Fruit fly (Drosophila melanogaster): Measurements from ENCODE around the gene Arr2.

The Arr2 gene

DNA sequence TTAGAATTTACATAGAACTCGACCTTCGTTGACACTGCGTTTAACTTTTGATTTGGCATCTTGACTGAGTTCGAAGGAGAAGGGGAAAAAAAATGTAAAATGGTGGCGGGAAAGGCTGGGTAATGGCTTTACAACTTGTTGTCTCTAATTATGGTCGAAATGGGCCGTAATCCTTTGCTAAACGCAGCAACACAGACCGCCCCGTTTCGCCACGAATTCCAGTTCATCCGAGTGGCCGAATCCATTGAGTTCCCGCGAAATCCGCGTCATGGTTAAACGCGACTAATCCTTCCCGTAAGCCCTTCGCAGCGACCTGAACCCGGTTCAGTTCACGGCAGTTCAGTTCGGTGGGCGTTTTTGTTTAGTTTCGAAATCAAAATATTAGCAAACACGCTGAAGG is 17.4 kb upstream of the Arr2 start:
- TF ChIP-seq Ets65A (GFP tag) (peak; percentile 4), tll (GFP tag; optimal IDR thresholded peaks at IDR 0.05) (peak in 1 of 2 experiments; percentile 87), HLHmδ (GFP tag; optimal IDR thresholded peaks at IDR 0.05) (no peak), crc (GFP tag; optimal IDR thresholded peaks at IDR 0.05) (no peak), CG15479 (GFP tag; optimal IDR thresholded peaks at IDR 0.05) (peak; percentile 27), zen (tag; optimal IDR thresholded peaks at IDR 0.05) (peak; percentile 72), Vsx1 (GFP tag; optimal IDR thresholded peaks at IDR 0.05) (no peak), cad (GFP tag; optimal IDR thresholded peaks at IDR 0.05) (peak; percentile 25)

DNA sequence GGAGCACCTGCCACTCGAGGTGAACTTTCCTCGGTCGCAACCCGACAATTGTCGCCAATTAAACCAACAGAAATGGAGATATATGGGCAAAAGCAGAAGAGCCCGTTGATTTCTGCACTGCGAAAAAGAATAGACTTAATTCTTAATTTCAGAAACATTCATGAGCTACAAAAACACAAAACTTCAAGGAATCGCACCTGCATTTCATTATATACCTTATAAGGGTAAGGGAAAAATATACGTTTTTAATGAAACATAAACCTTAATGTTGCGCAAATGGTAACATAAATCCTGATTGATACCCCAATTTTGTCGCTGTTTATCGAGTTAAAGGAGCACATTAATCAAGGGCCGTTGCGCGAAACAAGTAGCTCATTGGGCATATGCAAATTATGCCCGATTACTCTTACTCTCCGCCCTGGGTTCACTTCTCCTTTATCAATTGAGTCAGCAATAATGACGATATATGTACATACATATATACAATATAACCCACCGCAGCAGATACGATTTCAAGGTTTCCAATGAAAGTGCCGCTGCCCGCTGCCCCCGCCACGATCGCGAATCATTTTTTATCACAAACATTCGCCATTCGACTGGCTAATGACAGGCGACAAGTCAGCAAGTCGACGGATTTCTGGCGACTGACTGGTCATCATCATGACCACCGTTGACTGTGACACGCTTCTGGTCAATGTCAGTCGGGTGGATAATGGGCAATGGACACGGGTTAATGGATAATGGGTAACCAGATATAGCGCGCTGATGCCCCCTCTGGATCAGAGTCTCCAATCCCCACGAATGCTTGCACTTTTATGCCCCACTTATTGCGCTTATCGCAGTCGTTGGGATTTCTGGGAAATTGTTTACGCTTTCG is 13.3 kb upstream of the Arr2 start:
- TF ChIP-seq sens (GFP tag), result peak; percentile 61
- no peak for TF ChIP-seq Camta (GFP tag; optimal IDR thresholded peaks at IDR 0.05)

dm6 chr3L:8660800-8661199 is 12.1 kb upstream of the Arr2 start:
- TF ChIP-seq sens (GFP tag) (peak; percentile 33), slbo (GFP tag; IDR thresholded peaks at IDR 0.05) (0 out of 2 replicates have a peak, but pooled peaks have one; percentile 4), tll (GFP tag; optimal IDR thresholded peaks at IDR 0.05) (peak in 1 of 2 experiments; percentile 72), Med (GFP tag) (no peak), zen (tag; optimal IDR thresholded peaks at IDR 0.05) (peak; percentile 92), ash1 (GFP tag; optimal IDR thresholded peaks at IDR 0.05) (no peak)

DNA sequence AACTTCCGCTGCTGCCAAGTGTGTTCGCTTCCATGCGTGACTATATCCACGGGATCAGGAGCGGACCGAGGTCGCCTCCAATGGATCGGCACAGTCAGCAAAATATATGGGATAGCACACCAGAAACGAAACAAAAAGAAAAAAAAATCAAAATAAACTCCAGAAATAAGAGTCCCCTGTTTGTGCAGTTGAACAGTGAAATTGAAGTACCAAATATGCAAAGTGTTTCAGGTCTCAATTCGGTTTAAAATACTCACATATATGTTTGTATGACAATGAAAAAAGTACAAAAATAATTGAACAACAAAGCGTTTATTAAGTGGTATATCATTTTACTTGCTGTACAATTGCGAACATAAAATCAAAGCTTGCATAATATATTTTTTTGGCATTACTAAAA is 10.9 kb upstream of the Arr2 start:
- TF ChIP-seq MTF-1 (GFP tag; optimal IDR thresholded peaks at IDR 0.05; ENCODE audit: borderline replicate concordance) (no peak), CG2116 (GFP tag; optimal IDR thresholded peaks at IDR 0.05) (no peak), CG4854 (GFP tag; optimal IDR thresholded peaks at IDR 0.05) (no peak), al (GFP tag; IDR thresholded peaks at IDR 0.05) (0 out of 2 replicates have a peak, but pooled peaks have one; percentile 6), CG4282 (GFP tag; optimal IDR thresholded peaks at IDR 0.05) (no peak), CG34224 (GFP tag; IDR thresholded peaks at IDR 0.05; ENCODE audit: partially characterized antibody) (no peak)

DNA sequence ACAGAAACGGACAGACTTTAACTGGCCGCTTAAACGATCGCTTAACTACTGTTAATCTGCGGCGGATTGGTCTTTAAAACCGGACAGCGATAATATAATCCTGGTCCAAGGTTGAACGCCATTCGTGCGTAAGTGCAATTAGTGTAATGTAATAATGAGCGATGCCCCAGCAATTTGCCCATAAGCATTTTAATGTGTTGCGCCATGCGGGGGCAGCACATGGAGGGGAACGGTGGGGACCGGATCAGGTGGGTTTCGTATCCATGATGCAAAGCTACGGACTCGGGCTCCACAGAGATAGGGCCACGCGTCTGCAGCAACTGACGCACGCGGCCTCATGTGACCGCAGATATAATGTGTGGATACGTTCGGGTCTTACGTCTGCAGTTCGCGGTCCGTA is 9.1 kb upstream of the Arr2 start:
- TF ChIP-seq Ets65A (GFP tag) (peak; percentile 75), CTCF (GFP tag; optimal IDR thresholded peaks at IDR 0.05) (no peak)

DNA sequence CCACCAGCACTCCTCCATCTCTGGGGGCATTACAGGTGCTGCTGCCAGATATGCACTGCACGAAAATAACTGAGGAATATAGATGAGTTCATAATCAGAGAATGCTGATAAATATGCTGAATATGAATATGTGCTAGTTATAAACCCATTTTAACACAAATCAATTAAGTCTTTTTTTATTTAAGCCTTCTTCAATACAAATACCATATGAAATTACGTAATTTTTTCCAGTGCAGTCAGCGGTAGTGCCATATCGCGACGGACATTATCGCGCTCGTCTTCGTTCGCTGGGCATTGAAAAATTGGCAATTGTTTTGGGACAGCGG is 8.7 kb upstream of the Arr2 start:
- no peak for TF ChIP-seq CG16813 (GFP tag; IDR thresholded peaks at IDR 0.05; ENCODE audit: partially characterized antibody)
- TF ChIP-seq nom (GFP tag; optimal IDR thresholded peaks at IDR 0.05), result peak; percentile 52
- no peak for TF ChIP-seq klu (GFP tag; IDR thresholded peaks at IDR 0.05)
- no peak for TF ChIP-seq sug (tag; optimal IDR thresholded peaks at IDR 0.05)
- TF ChIP-seq hb (GFP tag; IDR thresholded peaks at IDR 0.05; ENCODE audit: partially characterized antibody), result no peak
- TF ChIP-seq chn (GFP tag; optimal IDR thresholded peaks at IDR 0.05), result no peak
- TF ChIP-seq Usf (GFP tag; optimal IDR thresholded peaks at IDR 0.05), result no peak
- no peak for TF ChIP-seq CG8290 (GFP tag; optimal IDR thresholded peaks at IDR 0.05)
- TF ChIP-seq CG8290 (tag; optimal IDR thresholded peaks at IDR 0.05), result no peak
- TF ChIP-seq Dip2 (GFP tag; IDR thresholded peaks at IDR 0.05), result no peak
- TF ChIP-seq kni (GFP tag; optimal IDR thresholded peaks at IDR 0.05), result no peak
- no peak for TF ChIP-seq CG6689 (GFP tag; IDR thresholded peaks at IDR 0.05)
- no peak for TF ChIP-seq CG7928 (GFP tag; optimal IDR thresholded peaks at IDR 0.05)
- no peak for TF ChIP-seq CG31441 (GFP tag; IDR thresholded peaks at IDR 0.05)
- no peak for TF ChIP-seq CHES-1-like (GFP tag; optimal IDR thresholded peaks at IDR 0.05)
- peak; percentile 13 for TF ChIP-seq Camta (GFP tag; optimal IDR thresholded peaks at IDR 0.05)
- no peak for TF ChIP-seq knrl (GFP tag; IDR thresholded peaks at IDR 0.05; ENCODE audit: partially characterized antibody)
- TF ChIP-seq CG2875 (GFP tag; optimal IDR thresholded peaks at IDR 0.05), result no peak
- no peak for TF ChIP-seq Hmx (GFP tag; optimal IDR thresholded peaks at IDR 0.05)
- no peak for TF ChIP-seq Dp (GFP tag; optimal IDR thresholded peaks at IDR 0.05)
- TF ChIP-seq sens-2 (GFP tag; IDR thresholded peaks at IDR 0.05), result no peak
- no peak for TF ChIP-seq CG30431 (GFP tag; optimal IDR thresholded peaks at IDR 0.05)
- no peak for TF ChIP-seq her (GFP tag; optimal IDR thresholded peaks at IDR 0.05)

All from whole organism, embryonic.